Fruit fly (Drosophila melanogaster) whole organism, wandering third instar larva: ENCODE data around the gene ATPsynO.

Experiments used
- Abd-B ChIP-seq: fragments of >200 bp; optimal IDR thresholded peaks from 2 replicates; lab custom pipeline; 2017; ENCODE audit warnings: missing biosample characterization, missing genetic modification characterization
- CG9705 ChIP-seq: fragments of 200-800 bp; sonication (Bioruptor generic); optimal IDR thresholded peaks from 2 replicates; lab custom pipeline; 2018; ENCODE audit warnings: missing biosample characterization, mild to moderate bottlenecking, missing genetic modification characterization
- CrebA ChIP-seq: fragments of 200-800 bp; sonication (Bioruptor generic); optimal IDR thresholded peaks from 2 replicates; lab custom pipeline; 2016; ENCODE audit warnings: missing biosample characterization, mild to moderate bottlenecking, missing genetic modification characterization, borderline replicate concordance
- Dfd ChIP-seq: fragments of >200 bp; optimal IDR thresholded peaks from 2 replicates; lab custom pipeline; 2017; ENCODE audit warnings: missing biosample characterization, missing genetic modification characterization
- Dif ChIP-seq: fragments of 200-275, 200-300 bp; sonication (Bioruptor generic); optimal IDR thresholded peaks from 2 replicates; lab custom pipeline; 2018; ENCODE audit warnings: missing biosample characterization, missing genetic modification characterization; ENCODE audit not compliant: partially characterized antibody
- GATAd ChIP-seq: sonication (Bioruptor generic); optimal IDR thresholded peaks from 2 replicates; lab custom pipeline; 2016; ENCODE audit warnings: missing biosample characterization, missing genetic modification characterization
- Hnf4 ChIP-seq: fragments of 200-800 bp; sonication (Bioruptor generic); optimal IDR thresholded peaks from 2 replicates; lab custom pipeline; 2016; ENCODE audit warnings: missing biosample characterization, mild to moderate bottlenecking, missing genetic modification characterization
- Hr78 ChIP-seq: fragments of >200 bp; optimal IDR thresholded peaks from 2 replicates; lab custom pipeline; 2017; ENCODE audit warnings: missing biosample characterization, missing genetic modification characterization
- Hr83 ChIP-seq: fragments of 200-300 bp; sonication (Bioruptor generic); optimal IDR thresholded peaks from 2 replicates; lab custom pipeline; 2016; ENCODE audit warnings: missing biosample characterization, mild to moderate bottlenecking, missing genetic modification characterization, moderate library complexity; ENCODE audit not compliant: poor library complexity, severe bottlenecking
- Jra ChIP-seq: sonication (Bioruptor generic); optimal IDR thresholded peaks from 2 replicates; lab custom pipeline; 2016; ENCODE audit warnings: missing biosample characterization, missing genetic modification characterization
- Myc ChIP-seq: fragments of >200 bp; optimal IDR thresholded peaks from 2 replicates; lab custom pipeline; 2017
- OdsH ChIP-seq: fragments of 200-800 bp; sonication (Bioruptor generic); optimal IDR thresholded peaks from 2 replicates; lab custom pipeline; 2016; ENCODE audit warnings: missing biosample characterization, mild to moderate bottlenecking, missing genetic modification characterization
- Rel ChIP-seq, 2 experiments: fragments of 200-800 bp; sonication (Bioruptor generic) in 1 of 2; optimal IDR thresholded peaks; 2 replicates in 1 of 2; 3 replicates in 1 of 2; lab custom pipeline; 2016 to 2019; ENCODE audit warnings: mild to moderate bottlenecking in 2 of 2, missing biosample characterization in 2 of 2, missing genetic modification characterization in 2 of 2, moderate library complexity in 1 of 2
- Sp1 ChIP-seq: fragments of 200-800 bp; sonication (Bioruptor generic); optimal IDR thresholded peaks from 3 replicates; lab custom pipeline; 2019; ENCODE audit warnings: missing biosample characterization, mild to moderate bottlenecking, missing genetic modification characterization, moderate library complexity
- Vsx2 ChIP-seq: fragments of 200-300, 225-300 bp; sonication (Bioruptor generic); optimal IDR thresholded peaks from 2 replicates; lab custom pipeline; 2018; ENCODE audit warnings: missing biosample characterization, missing genetic modification characterization; ENCODE audit not compliant: partially characterized antibody
- br ChIP-seq: fragments of 200-800 bp; sonication (Bioruptor generic); optimal IDR thresholded peaks from 2 replicates; lab custom pipeline; 2016; ENCODE audit warnings: missing biosample characterization, missing genetic modification characterization
- dl ChIP-seq, 2 experiments: fragments of 175-275, 200-275 bp in 1 of 2; fragments of 200-275 bp in 1 of 2; sonication (Bioruptor generic); optimal IDR thresholded peaks; lab custom pipeline; 2018; ENCODE audit warnings: mild to moderate bottlenecking in 2 of 2, missing biosample characterization in 2 of 2, missing genetic modification characterization in 2 of 2, moderate library complexity in 2 of 2; ENCODE audit not compliant: partially characterized antibody in 2 of 2, insufficient read depth in 1 of 2
- dmrt93B ChIP-seq: fragments of 200-800 bp; sonication (Bioruptor generic); optimal IDR thresholded peaks from 2 replicates; lab custom pipeline; 2018; ENCODE audit warnings: missing biosample characterization, mild to moderate bottlenecking, missing genetic modification characterization
- dsf ChIP-seq: sonication (Bioruptor generic); optimal IDR thresholded peaks from 2 replicates; lab custom pipeline; 2016; ENCODE audit warnings: missing biosample characterization, missing genetic modification characterization, borderline replicate concordance
- fru ChIP-seq: fragments of 200-800 bp; sonication (Bioruptor generic); optimal IDR thresholded peaks from 3 replicates; lab custom pipeline; 2016; ENCODE audit warnings: missing biosample characterization, mild to moderate bottlenecking, missing genetic modification characterization
- h ChIP-seq: fragments of 200-800 bp; sonication (Bioruptor generic); optimal IDR thresholded peaks from 3 replicates; lab custom pipeline; 2016; ENCODE audit warnings: missing biosample characterization, mild to moderate bottlenecking, missing genetic modification characterization
- jim ChIP-seq: fragments of 175-275, 200-325 bp; sonication (Bioruptor generic); optimal IDR thresholded peaks from 2 replicates; lab custom pipeline; 2016; ENCODE audit warnings: missing biosample characterization, mild to moderate bottlenecking, missing genetic modification characterization
- lola ChIP-seq: fragments of >200 bp; optimal IDR thresholded peaks from 2 replicates; lab custom pipeline; 2017; ENCODE audit warnings: missing biosample characterization, missing genetic modification characterization
- psq ChIP-seq: fragments of 200-800 bp; sonication (Bioruptor generic); optimal IDR thresholded peaks from 3 replicates; lab custom pipeline; 2017; ENCODE audit warnings: missing biosample characterization, mild to moderate bottlenecking, missing genetic modification characterization, moderate library complexity
- rgr ChIP-seq: fragments of 200-800 bp; sonication (Bioruptor generic); optimal IDR thresholded peaks from 3 replicates; lab custom pipeline; 2016; ENCODE audit warnings: missing biosample characterization, mild to moderate bottlenecking, missing genetic modification characterization
- sage ChIP-seq: fragments of 200-800 bp; sonication (Bioruptor generic); optimal IDR thresholded peaks from 2 replicates; lab custom pipeline; 2016; ENCODE audit warnings: missing biosample characterization, mild to moderate bottlenecking, missing genetic modification characterization
- sv ChIP-seq: fragments of 200-800 bp; sonication (Bioruptor generic); optimal IDR thresholded peaks from 3 replicates; lab custom pipeline; 2016; ENCODE audit warnings: missing biosample characterization, missing genetic modification characterization
- usp ChIP-seq: fragments of >200 bp; optimal IDR thresholded peaks from 2 replicates; lab custom pipeline; 2017; ENCODE audit warnings: missing biosample characterization, missing genetic modification characterization
- woc ChIP-seq: sonication (Bioruptor generic); optimal IDR thresholded peaks from 2 replicates; lab custom pipeline; 2016; ENCODE audit warnings: missing biosample characterization, mild to moderate bottlenecking, missing genetic modification characterization

Gene ATPsynO

dm6 chr3R:15293005-15293877 is 27.9 kb downstream of the ATPsynO start (continued):
- TF ChIP-seq Rel (GFP tag; optimal IDR thresholded peaks at IDR 0.05; lab: Kevin White, UChicago) = peak; percentile 13
- no peak for TF ChIP-seq Rel (tag; optimal IDR thresholded peaks at IDR 0.05; lab: Kevin White, UChicago)
- no peak for TF ChIP-seq Dfd (GFP tag; lab: Kevin White, UChicago)
- peak; percentile 58 for TF ChIP-seq Sp1 (GFP tag; lab: Kevin White, UChicago)
- TF ChIP-seq br (GFP tag; lab: Kevin White, UChicago) = peak; percentile 30
- TF ChIP-seq lola = no peak
- TF ChIP-seq CrebA (GFP tag; lab: Kevin White, UChicago) = no peak
- TF ChIP-seq Dif = no peak
- TF ChIP-seq Abd-B (GFP tag; lab: Kevin White, UChicago) = no peak
- TF ChIP-seq OdsH (GFP tag; lab: Kevin White, UChicago) = peak; percentile 56
- TF ChIP-seq h (GFP tag; lab: Kevin White, UChicago) = peak; percentile 59
- TF ChIP-seq dsf (GFP tag; lab: Kevin White, UChicago) = no peak
- TF ChIP-seq Jra = no peak
- TF ChIP-seq, all 38 proteins: peak for 12

DNA sequence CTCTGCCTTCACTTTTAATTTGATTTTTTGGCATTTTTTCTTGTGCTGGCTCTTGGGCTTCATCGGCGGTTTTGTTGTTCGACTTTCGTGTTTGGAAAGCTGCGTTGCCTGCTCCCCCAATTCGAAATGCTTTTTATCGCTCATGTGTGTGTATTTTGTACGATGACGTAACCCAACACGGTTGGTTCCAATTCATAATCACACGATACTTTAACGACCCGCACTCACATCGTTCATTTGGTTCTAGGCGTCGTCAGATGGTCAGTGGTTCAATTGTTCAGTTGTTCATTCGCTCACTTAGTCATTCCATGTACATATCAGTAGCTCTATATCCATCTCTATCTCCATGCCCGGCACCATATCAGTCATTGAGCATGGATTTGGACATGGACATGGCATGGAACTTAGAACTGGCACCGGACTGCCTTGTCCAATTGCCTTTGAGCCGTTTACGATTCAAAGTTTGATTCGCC is 28.5 kb downstream of the ATPsynO start:
- TF ChIP-seq woc (peak; percentile 55), usp (no peak)

- TF ChIP-seq psq (peak; percentile 94), Hnf4 (no peak), Dfd (GFP tag; lab: Kevin White, UChicago) (no peak), sv (GFP tag; lab: Kevin White, UChicago) (no peak), br (GFP tag; lab: Kevin White, UChicago) (no peak), Hr83 (peak; percentile 13), sage (GFP tag; lab: Kevin White, UChicago) (no peak), dsf (GFP tag; lab: Kevin White, UChicago) (no peak), CG9705 (GFP tag; lab: Kevin White, UChicago) (no peak), dl (GFP tag; optimal IDR thresholded peaks at IDR 0.05; lab: Kevin White, UChicago; ENCODE audit: insufficient read depth in 1 of 2, partially characterized antibody in 2 of 2) (peak in 1 of 2 experiments; percentile 17), fru (GFP tag; lab: Kevin White, UChicago) (no peak), Vsx2 (GFP tag; lab: Kevin White, UChicago) (no peak), Sp1 (GFP tag; lab: Kevin White, UChicago) (no peak), Rel (GFP tag; optimal IDR thresholded peaks at IDR 0.05; lab: Kevin White, UChicago) (no peak), Rel (tag; optimal IDR thresholded peaks at IDR 0.05; lab: Kevin White, UChicago) (peak; percentile 59), rgr (GFP tag; lab: Kevin White, UChicago) (no peak), Hr78 (no peak), h (GFP tag; lab: Kevin White, UChicago) (peak; percentile 45)
Observed at dm6 chr3R:15297904-15298303, 32.5 kb downstream of the ATPsynO start.

DNA sequence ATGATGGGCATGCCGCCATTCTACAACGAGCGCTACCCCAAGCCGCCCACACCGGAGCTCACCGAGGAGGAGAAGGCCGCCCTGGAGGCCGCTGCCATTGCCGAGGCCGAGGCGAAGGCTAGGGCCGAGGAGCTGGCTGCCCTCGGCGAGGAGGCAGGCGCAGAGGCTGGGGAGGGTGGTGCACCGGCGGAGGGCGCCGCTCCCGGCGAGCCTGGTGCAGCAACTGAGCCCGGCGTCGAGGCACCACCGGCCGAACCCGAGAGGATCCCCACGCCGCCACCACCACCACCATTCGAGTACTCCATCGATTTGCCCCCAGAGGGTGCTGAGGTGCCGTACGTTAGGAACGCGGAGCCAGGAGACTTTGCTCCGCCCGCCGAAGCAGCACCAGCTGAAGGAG is 39.9 kb downstream of the ATPsynO start:
- no peak for TF ChIP-seq br (GFP tag; lab: Kevin White, UChicago)
- no peak for TF ChIP-seq CrebA (GFP tag; lab: Kevin White, UChicago)
- TF ChIP-seq Myc (lab: Kevin White, UChicago) = no peak
- TF ChIP-seq dmrt93B = no peak
- peak; percentile 96 for TF ChIP-seq Dfd (GFP tag; lab: Kevin White, UChicago)

DNA sequence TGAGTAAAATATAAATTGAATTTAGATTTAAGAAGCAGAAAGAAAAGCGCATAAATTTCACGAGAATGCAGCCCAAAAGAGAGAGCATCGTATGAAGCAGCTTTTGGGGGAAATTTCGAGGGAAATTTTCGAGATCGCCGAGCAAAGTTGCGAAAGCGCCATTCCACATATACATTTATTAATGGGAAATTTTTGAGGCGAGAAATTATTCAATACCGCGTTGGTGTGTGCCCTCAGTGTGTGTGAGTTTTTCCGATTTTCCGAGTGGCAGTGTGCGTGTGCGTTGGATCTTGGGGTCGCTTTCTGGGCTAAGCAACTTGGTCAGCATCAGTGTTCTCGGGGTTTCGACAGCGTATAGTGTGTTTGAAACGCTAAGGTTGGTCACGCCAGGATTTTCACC is 44.5 kb downstream of the ATPsynO start, which contains the start of gene Tm2:
Gene Tm2, plus strand, starts transcription at position 270 of the 400 bp plus-strand sequence.
- TF ChIP-seq Sp1 (GFP tag; lab: Kevin White, UChicago) = no peak
- no peak for TF ChIP-seq jim (GFP tag; lab: Kevin White, UChicago)
- no peak for TF ChIP-seq psq
- no peak for TF ChIP-seq fru (GFP tag; lab: Kevin White, UChicago)
- no peak for TF ChIP-seq woc
- no peak for TF ChIP-seq rgr (GFP tag; lab: Kevin White, UChicago)
- no peak for TF ChIP-seq GATAd (GFP tag; lab: Kevin White, UChicago)
- no peak for TF ChIP-seq Rel (GFP tag; optimal IDR thresholded peaks at IDR 0.05; lab: Kevin White, UChicago)
- TF ChIP-seq Rel (tag; optimal IDR thresholded peaks at IDR 0.05; lab: Kevin White, UChicago) = no peak
